Fruit fly (Drosophila melanogaster) whole organism: ENCODE results near the gene CG31524.

ENCODE experiments used
- CG8478 ChIP-seq: fragments of >200 bp; optimal IDR thresholded peaks from 2 replicates; lab custom pipeline; 2018; ENCODE audit warnings: inconsistent platforms
- Dll ChIP-seq: fragments of >200 bp; optimal IDR thresholded peaks from 2 replicates; lab custom pipeline; 2017
- EcR ChIP-seq, 2 experiments: fragments of >200 bp; optimal IDR thresholded peaks; 2 replicates each; lab custom pipeline; 2017; ENCODE audit warnings: missing biosample characterization in 2 of 2, missing genetic modification characterization in 2 of 2, missing genetic modification reagents in 2 of 2
- psq ChIP-seq: fragments of >200 bp; optimal IDR thresholded peaks from 2 replicates; lab custom pipeline; 2017
- usp ChIP-seq: fragments of >200 bp; optimal IDR thresholded peaks from 2 replicates; lab custom pipeline; 2017; ENCODE audit warnings: missing biosample characterization, missing genetic modification characterization, mixed read lengths

DNA sequence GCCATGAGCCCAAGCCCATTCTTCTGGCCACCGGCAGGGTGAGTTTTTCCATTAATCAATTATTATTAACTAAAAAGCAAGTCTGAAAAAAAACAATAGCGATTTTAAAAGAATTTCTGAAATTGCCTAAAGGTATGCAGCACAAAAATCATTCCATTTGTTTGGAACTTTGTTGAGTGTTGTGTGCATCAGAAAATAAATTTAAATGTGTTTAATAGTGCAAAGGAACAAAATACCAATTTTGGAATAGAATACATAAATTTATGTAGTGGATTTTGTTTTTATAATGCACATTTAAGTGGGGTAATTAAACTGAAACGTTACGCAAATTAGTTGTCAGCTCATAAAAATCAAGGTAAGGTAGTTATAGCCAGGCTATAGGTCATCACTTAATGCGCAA is 49.9 kb downstream of the CG31524 start:
- TF ChIP-seq EcR (GFP tag; optimal IDR thresholded peaks at IDR 0.05; lab: Kevin White, UChicago) = no peak
- TF ChIP-seq Dll (lab: Kevin White, UChicago) = no peak
- no peak for TF ChIP-seq usp (GFP tag; lab: Kevin White, UChicago)
- TF ChIP-seq psq (lab: Kevin White, UChicago) = no peak
- no peak for TF ChIP-seq CG8478
